Worm (Caenorhabditis elegans): Measurements from ENCODE around the gene ZK856.14.

ZK856.14 gene

DNA sequence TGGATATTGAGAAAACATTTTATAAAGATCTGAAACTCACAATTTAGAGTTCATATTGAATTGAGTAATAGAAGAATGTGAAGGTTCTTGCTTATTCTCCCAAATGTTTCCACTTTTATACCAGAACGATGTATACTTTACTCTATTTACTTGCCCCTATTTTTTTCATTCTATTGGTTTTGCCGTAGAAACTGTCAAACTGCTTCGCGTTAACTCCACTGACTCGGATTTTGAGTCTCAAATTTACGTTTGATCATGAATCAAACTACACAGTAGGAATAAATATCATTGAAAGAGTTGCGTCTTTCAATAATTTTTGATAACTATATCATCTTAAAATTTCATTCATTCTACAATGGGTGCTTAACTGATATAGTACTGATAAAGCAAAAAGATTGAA, 23.0 kb downstream of the ZK856.14 start, which contains the start of gene fipr-8:
TSS of gene fipr-8 (minus strand) at position 101 of the 400 bp plus-strand sequence.
- TF ChIP-seq ztf-1 (GFP tag; conservative IDR thresholded peaks at IDR 0.05) (no peak), dmd-4 (tag; optimal IDR thresholded peaks at IDR 0.05) (no peak), nhr-237 (tag; optimal IDR thresholded peaks at IDR 0.05) (no peak), sem-4 (tag; optimal IDR thresholded peaks at IDR 0.05) (no peak), aly-2 (tag; optimal IDR thresholded peaks at IDR 0.05) (no peak), ZK546.5 (tag; optimal IDR thresholded peaks at IDR 0.05) (no peak), nhr-129 (tag; optimal IDR thresholded peaks at IDR 0.05) (no peak), nhr-23 (tag; optimal IDR thresholded peaks at IDR 0.05) (no peak), lsy-2 (tag; optimal IDR thresholded peaks at IDR 0.05) (no peak), zag-1 (tag; optimal IDR thresholded peaks at IDR 0.05) (no peak), lin-11 (tag; optimal IDR thresholded peaks at IDR 0.05) (no peak), mdl-1 (tag; optimal IDR thresholded peaks at IDR 0.05) (no peak), snpc-4 (tag; optimal IDR thresholded peaks at IDR 0.05) (no peak), alr-1 (tag; optimal IDR thresholded peaks at IDR 0.05) (no peak), ztf-11 (tag; optimal IDR thresholded peaks at IDR 0.05) (no peak)

DNA sequence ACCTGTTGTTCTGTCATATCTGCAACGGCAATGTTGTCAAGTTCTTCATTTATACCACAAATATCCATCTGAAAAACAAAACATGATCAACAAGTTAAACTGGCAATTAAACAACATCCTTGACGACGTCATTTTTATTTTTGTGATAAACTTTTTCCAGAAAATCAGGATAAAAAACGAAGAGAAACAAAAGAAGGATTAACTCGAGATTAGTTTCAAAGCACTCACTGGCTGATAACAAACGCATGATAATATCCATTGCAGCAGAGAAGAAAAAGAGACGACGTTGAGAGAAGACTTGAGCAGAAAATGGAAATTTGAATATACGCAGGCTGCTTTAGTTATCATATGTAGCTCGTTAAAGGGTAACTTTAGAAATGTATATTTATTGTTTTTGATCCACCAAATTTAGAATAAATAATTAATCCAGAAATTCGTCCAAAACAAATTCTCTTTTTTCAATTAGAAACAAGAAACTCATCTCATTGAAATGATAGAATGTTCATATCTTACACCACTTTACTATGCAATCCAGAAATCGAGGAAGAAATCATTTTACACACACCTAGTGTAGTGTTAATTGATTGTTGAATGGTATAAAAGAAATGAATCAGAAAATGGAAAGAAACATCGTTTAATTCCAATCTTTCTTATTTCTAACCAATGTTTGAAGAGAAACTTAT, 24.4 kb downstream of the ZK856.14 start, which contains the start of the genes C12D8.21 and col-148:
TSS of gene C12D8.21 (minus strand) at position 68 of the 683 bp plus-strand sequence.
TSS of gene col-148 (plus strand) at position 633 of the 683 bp plus-strand sequence.
- no peak for TF ChIP-seq F13H6.1 (tag; optimal IDR thresholded peaks at IDR 0.05)
- TF ChIP-seq mbf-1 (tag; optimal IDR thresholded peaks at IDR 0.05), result no peak
- TF ChIP-seq sem-4 (tag; optimal IDR thresholded peaks at IDR 0.05), result no peak
- TF ChIP-seq skn-1 (tag; optimal IDR thresholded peaks at IDR 0.05), result no peak
- TF ChIP-seq nhr-129 (tag; optimal IDR thresholded peaks at IDR 0.05), result no peak
- TF ChIP-seq ama-1 (optimal IDR thresholded peaks at IDR 0.05), result no peak

DNA sequence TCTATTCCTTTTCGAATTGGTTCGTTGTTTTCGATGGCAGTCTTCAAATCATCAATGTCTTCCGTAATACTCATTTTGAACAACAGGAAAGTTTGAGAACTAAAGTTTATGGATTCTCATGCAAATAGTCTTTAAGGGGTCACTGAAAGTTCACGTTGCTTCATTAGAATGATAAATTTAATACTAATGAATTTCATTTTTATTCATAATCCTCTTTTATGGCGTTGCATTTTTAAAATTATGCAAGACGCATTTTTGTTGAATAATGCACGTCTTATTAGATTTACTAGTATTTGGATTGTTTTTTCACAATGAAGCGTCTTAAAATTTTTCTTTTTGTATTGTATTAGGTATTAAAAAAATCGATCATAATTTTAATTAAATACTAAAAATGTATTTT, 26.3 kb downstream of the ZK856.14 start, which contains the start of gene C12D8.9:
TSS of gene C12D8.9 (minus strand) at position 101 of the 400 bp plus-strand sequence.
- TF ChIP-seq snpc-4 (tag; optimal IDR thresholded peaks at IDR 0.05) (no peak), nhr-21 (tag; optimal IDR thresholded peaks at IDR 0.05) (no peak), lin-39 (tag; optimal IDR thresholded peaks at IDR 0.05) (no peak), ztf-11 (tag; optimal IDR thresholded peaks at IDR 0.05) (no peak), sma-3 (GFP tag; optimal IDR thresholded peaks at IDR 0.05) (no peak), R02D3.7 (tag; optimal IDR thresholded peaks at IDR 0.05) (no peak), nhr-25 (tag; optimal IDR thresholded peaks at IDR 0.05) (no peak), nhr-237 (tag; optimal IDR thresholded peaks at IDR 0.05) (no peak), nhr-11 (tag; optimal IDR thresholded peaks at IDR 0.05) (no peak), nhr-6 (tag; optimal IDR thresholded peaks at IDR 0.05) (no peak), skn-1 (tag; optimal IDR thresholded peaks at IDR 0.05) (no peak), mab-5 (tag; optimal IDR thresholded peaks at IDR 0.05) (no peak), dmd-4 (tag; optimal IDR thresholded peaks at IDR 0.05) (no peak), F13H6.1 (tag; optimal IDR thresholded peaks at IDR 0.05) (no peak), fos-1 (tag; optimal IDR thresholded peaks at IDR 0.05) (no peak), lin-13 (GFP tag; optimal IDR thresholded peaks at IDR 0.05) (no peak), nhr-23 (tag; optimal IDR thresholded peaks at IDR 0.05) (no peak), unc-55 (GFP tag; optimal IDR thresholded peaks at IDR 0.05) (no peak), egl-27 (tag; optimal IDR thresholded peaks at IDR 0.05) (no peak)

DNA sequence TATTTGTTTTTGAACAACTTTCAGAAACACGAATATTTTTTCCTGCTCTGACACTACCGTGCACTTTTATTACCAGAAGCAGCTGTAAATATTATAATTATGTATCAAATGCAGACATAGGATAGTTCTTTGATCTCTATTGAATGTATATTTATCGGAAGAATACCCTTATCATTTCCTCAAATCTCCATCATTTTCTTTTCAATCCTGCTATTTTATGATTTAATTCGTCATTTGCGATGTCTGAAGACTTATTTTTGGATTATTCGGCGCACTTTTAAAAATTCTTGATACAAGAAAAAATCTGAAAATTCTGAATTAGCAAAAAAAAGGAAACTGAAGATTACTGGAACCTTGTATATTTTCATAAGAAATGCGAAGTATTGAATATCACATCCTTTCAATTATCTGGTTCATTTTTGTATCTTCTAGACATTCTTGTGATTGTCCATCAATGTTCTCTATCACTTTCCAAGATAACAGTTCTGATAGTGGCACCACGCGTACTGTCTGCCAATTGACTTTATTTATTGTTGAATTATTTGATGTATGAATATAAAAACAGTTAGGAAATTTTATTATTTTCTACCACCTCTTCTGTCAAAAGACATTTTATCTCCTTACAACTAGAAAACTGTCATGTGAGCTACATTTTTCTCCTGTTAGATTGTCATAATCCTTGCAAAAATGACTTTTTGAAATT, 27.3 kb downstream of the ZK856.14 start:
- peak; percentile 46 for TF ChIP-seq fos-1 (tag; optimal IDR thresholded peaks at IDR 0.05)
- no peak for TF ChIP-seq mdl-1 (tag; optimal IDR thresholded peaks at IDR 0.05)
- TF ChIP-seq ztf-1 (GFP tag; conservative IDR thresholded peaks at IDR 0.05), result no peak
- TF ChIP-seq sma-9 (GFP tag; optimal IDR thresholded peaks at IDR 0.05), result peak; percentile 41
- no peak for TF ChIP-seq sma-9 (tag; optimal IDR thresholded peaks at IDR 0.05)

DNA sequence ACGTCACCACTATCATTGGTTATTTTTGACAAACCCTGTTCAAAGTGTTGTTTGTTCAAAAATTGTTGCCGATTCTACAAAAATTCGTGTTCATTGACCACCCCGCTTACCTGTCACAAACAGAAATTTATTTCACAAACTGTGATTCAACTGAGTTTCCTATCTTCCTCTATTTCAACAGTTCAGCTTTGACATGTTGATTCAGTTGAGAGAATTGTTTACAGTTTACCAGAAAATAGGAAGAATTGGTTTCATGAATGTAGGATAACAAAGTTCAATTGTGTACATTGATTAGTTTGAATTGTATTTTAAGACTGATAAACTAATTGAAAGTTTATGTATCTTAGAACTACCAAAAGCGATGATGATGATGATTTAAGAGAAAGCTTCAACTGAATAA, 28.8 kb downstream of the ZK856.14 start:
- TF ChIP-seq skn-1 (tag; optimal IDR thresholded peaks at IDR 0.05) (no peak), unc-55 (GFP tag; optimal IDR thresholded peaks at IDR 0.05) (no peak), ama-1 (optimal IDR thresholded peaks at IDR 0.05) (no peak), zag-1 (tag; optimal IDR thresholded peaks at IDR 0.05) (no peak), nhr-10 (tag; optimal IDR thresholded peaks at IDR 0.05) (no peak), mbf-1 (tag; optimal IDR thresholded peaks at IDR 0.05) (no peak), ztf-1 (GFP tag; conservative IDR thresholded peaks at IDR 0.05) (no peak), elt-1 (tag; optimal IDR thresholded peaks at IDR 0.05) (no peak), gmeb-1 (tag; optimal IDR thresholded peaks at IDR 0.05) (no peak), alr-1 (tag; optimal IDR thresholded peaks at IDR 0.05) (no peak), blmp-1 (tag; optimal IDR thresholded peaks at IDR 0.05; ENCODE audit: insufficient read depth) (no peak), lin-13 (GFP tag; optimal IDR thresholded peaks at IDR 0.05) (no peak), nhr-77 (tag; optimal IDR thresholded peaks at IDR 0.05) (no peak)

Measured in whole organism, L2 larva.